Fruit fly (Drosophila melanogaster): ENCODE data around the gene Trf4-2.
A peak's percentile ranks its signal among the peaks of the same experiment; 100 is the strongest.

Gene Trf4-2

dm6 chr3R:24924916-24925315 lies at the start of gene Trf4-2:
Trf4-2 (plus strand) TSS chr3R:24925216.
- TF ChIP-seq noc (tag; optimal IDR thresholded peaks at IDR 0.05), result no peak

- TF ChIP-seq noc (tag; optimal IDR thresholded peaks at IDR 0.05), result peak; percentile 41
These were observed 48.8 kb upstream of the Trf4-2 start, which contains the start of gene CG3744 for dm6 chr3R:24875939-24876842. CG3744 (minus strand) TSS chr3R:24876654.

- no peak for TF ChIP-seq noc (tag; optimal IDR thresholded peaks at IDR 0.05)
These were observed 48.1 kb upstream of the Trf4-2 start, which contains the start of the genes CG11089 and CG31381 for dm6 chr3R:24876843-24877457. CG11089 (plus strand) TSS chr3R:24877045. CG31381 (plus strand) TSS chr3R:24877045.

- TF ChIP-seq noc (tag; optimal IDR thresholded peaks at IDR 0.05), result no peak
These were observed 46.4 kb upstream of the Trf4-2 start for dm6 chr3R:24878655-24879054.

dm6 chr3R:24886470-24886869 lies 38.5 kb upstream of the Trf4-2 start:
- no peak for TF ChIP-seq noc (tag; optimal IDR thresholded peaks at IDR 0.05)

dm6 chr3R:24888418-24888817 lies 36.6 kb upstream of the Trf4-2 start:
- no peak for TF ChIP-seq noc (tag; optimal IDR thresholded peaks at IDR 0.05)

- no peak for TF ChIP-seq noc (tag; optimal IDR thresholded peaks at IDR 0.05)
These were observed 35.6 kb upstream of the Trf4-2 start for dm6 chr3R:24889303-24889892.

- TF ChIP-seq noc (tag; optimal IDR thresholded peaks at IDR 0.05), result no peak
These were observed 34.8 kb upstream of the Trf4-2 start for dm6 chr3R:24890217-24890616.

- peak; percentile 21 for TF ChIP-seq noc (tag; optimal IDR thresholded peaks at IDR 0.05)
These were observed 34.1 kb upstream of the Trf4-2 start for dm6 chr3R:24890919-24891318.

- peak; percentile 91 for TF ChIP-seq noc (tag; optimal IDR thresholded peaks at IDR 0.05)
These were observed 31.6 kb upstream of the Trf4-2 start for dm6 chr3R:24893320-24893955.

- no peak for TF ChIP-seq noc (tag; optimal IDR thresholded peaks at IDR 0.05)
These were observed 30.4 kb upstream of the Trf4-2 start, which contains the start of the genes CG31121 and CG11069 for dm6 chr3R:24894419-24895206. CG31121 (minus strand) TSS chr3R:24894605. CG11069 (plus strand) TSS chr3R:24894742.

dm6 chr3R:24900816-24901215 lies 24.2 kb upstream of the Trf4-2 start, which contains the start of gene CG10845:
CG10845 (plus strand) TSS chr3R:24901116.
- no peak for TF ChIP-seq noc (tag; optimal IDR thresholded peaks at IDR 0.05)

- TF ChIP-seq noc (tag; optimal IDR thresholded peaks at IDR 0.05), result no peak
These were observed 18.9 kb upstream of the Trf4-2 start, which contains the start of gene CG13643 for dm6 chr3R:24905959-24906634. CG13643 (minus strand) TSS chr3R:24906004.

dm6 chr3R:24906648-24907047 lies 18.4 kb upstream of the Trf4-2 start:
- no peak for TF ChIP-seq noc (tag; optimal IDR thresholded peaks at IDR 0.05)

Data from whole organism, larva.